Worm (Caenorhabditis elegans) whole organism, L4 larva: ENCODE results near the gene rnst-2.

ENCODE experiments used
- aly-2 ChIP-seq: sonication (generic microtip); optimal IDR thresholded peaks from 2 replicates; lab custom pipeline; 2018; ENCODE audit warnings: missing biosample characterization, missing genetic modification characterization
- ceh-44 ChIP-seq: fragments of 200-800 bp; sonication (Bioruptor generic); IDR thresholded peaks from 2 replicates; pipeline ENCODE4 v1.3.6; 2022; ENCODE audit warnings: missing genetic modification reagents, missing genetic modification characterization, missing compliant biosample characterization
- ceh-82 ChIP-seq: sonication (generic microtip); optimal IDR thresholded peaks from 2 replicates; lab custom pipeline; 2017; ENCODE audit warnings: missing biosample characterization, missing genetic modification characterization
- lin-13 ChIP-seq: fragments of 150-350 bp; optimal IDR thresholded peaks from 2 replicates; lab custom pipeline; 2014; ENCODE audit warnings: missing biosample characterization, missing genetic modification reagents, missing genetic modification characterization
- madf-5 ChIP-seq, 2 experiments: fragments of 200-800 bp; sonication (Bioruptor generic); IDR thresholded peaks; 2 replicates each; pipeline ENCODE4 v1.3.6; 2022; ENCODE audit warnings: missing compliant biosample characterization in 2 of 2, missing genetic modification characterization in 2 of 2
- nhr-28 ChIP-seq: fragments of 150-350 bp; optimal IDR thresholded peaks from 2 replicates; lab custom pipeline; 2014; ENCODE audit warnings: missing biosample characterization, missing genetic modification characterization
- nhr-76 ChIP-seq: fragments of 150-350 bp; optimal IDR thresholded peaks from 2 replicates; lab custom pipeline; 2014; ENCODE audit warnings: missing biosample characterization, missing genetic modification characterization
- nhr-77 ChIP-seq: fragments of 150-350 bp; optimal IDR thresholded peaks from 2 replicates; lab custom pipeline; 2014; ENCODE audit warnings: missing biosample characterization, missing genetic modification characterization
- pha-4 ChIP-seq, 2 experiments: fragments of 150-350 bp in 1 of 2; fragments of 200-800 bp in 1 of 2; sonication (Bioruptor generic) in 1 of 2; IDR thresholded peaks in 1 of 2; optimal IDR thresholded peaks in 1 of 2; 2 replicates each; pipeline versions ENCODE4 v1.3.6 to Lab custom; 2014 to 2022; ENCODE audit warnings: missing genetic modification characterization in 2 of 2, missing genetic modification reagents in 2 of 2, missing biosample characterization in 1 of 2, missing compliant biosample characterization in 1 of 2
- snpc-4 ChIP-seq: fragments of 150-350 bp; optimal IDR thresholded peaks from 2 replicates; lab custom pipeline; 2014; ENCODE audit warnings: missing biosample characterization, missing genetic modification characterization
- zip-11 ChIP-seq: fragments of 200-800 bp; sonication (Bioruptor generic); IDR thresholded peaks from 2 replicates; pipeline ENCODE4 v1.3.6; 2022; ENCODE audit warnings: missing genetic modification characterization, missing compliant biosample characterization

ce11 chrV:1013637-1014036, 47.8 kb upstream of the rnst-2 start:
- no peak for TF ChIP-seq ceh-44 (GFP tag; lab: Robert Waterston, UW)
- TF ChIP-seq snpc-4 (tag; lab: Kevin White, UChicago): no peak
- TF ChIP-seq aly-2: no peak
- no peak for TF ChIP-seq ceh-82 (tag; lab: Kevin White, UChicago)
- no peak for TF ChIP-seq nhr-28 (tag; lab: Kevin White, UChicago)
- no peak for TF ChIP-seq pha-4 (GFP tag; IDR thresholded peaks at IDR 0.05; lab: Robert Waterston, UW)
- TF ChIP-seq pha-4 (tag; optimal IDR thresholded peaks at IDR 0.05; lab: Kevin White, UChicago): no peak
- TF ChIP-seq lin-13 (GFP tag; lab: Kevin White, UChicago): no peak
- TF ChIP-seq zip-11 (GFP tag; lab: Robert Waterston, UW): no peak
- TF ChIP-seq madf-5 (GFP tag; IDR thresholded peaks at IDR 0.05; lab: Robert Waterston, UW): no peak
- no peak for TF ChIP-seq nhr-77 (tag; lab: Kevin White, UChicago)
- TF ChIP-seq nhr-76 (tag; lab: Kevin White, UChicago): no peak
